Fruit fly (Drosophila melanogaster) whole organism, embryonic: Measurements from ENCODE around the gene in.

Experiments
- CG11247 ChIP-seq: fragments of 200-800 bp; sonication (Bioruptor generic); IDR thresholded peaks from 2 replicates; pipeline ENCODE4 v1.3.6; 2022; ENCODE audit warnings: missing biosample characterization, missing genetic modification characterization
- CG12071 ChIP-seq: fragments of 200-800 bp; sonication (Bioruptor generic); optimal IDR thresholded peaks from 3 replicates; lab custom pipeline; 2018; ENCODE audit warnings: missing biosample characterization, mild to moderate bottlenecking, missing genetic modification characterization
- CG12219 ChIP-seq: fragments of 200-800 bp; sonication (Bioruptor generic); optimal IDR thresholded peaks from 3 replicates; lab custom pipeline; 2018; ENCODE audit warnings: missing biosample characterization, mild to moderate bottlenecking, missing genetic modification characterization
- CG12659 ChIP-seq: fragments of 200-800 bp; sonication (Bioruptor generic); optimal IDR thresholded peaks from 3 replicates; lab custom pipeline; 2017; ENCODE audit warnings: mild to moderate bottlenecking, missing biosample characterization, missing genetic modification reagents, missing genetic modification characterization
- CG15601 ChIP-seq: fragments of 200-800 bp; sonication (Bioruptor generic); optimal IDR thresholded peaks from 3 replicates; lab custom pipeline; 2019; ENCODE audit warnings: missing biosample characterization, mild to moderate bottlenecking, missing genetic modification characterization, moderate library complexity
- CG15696 ChIP-seq: fragments of 200-800 bp; sonication (Bioruptor generic); optimal IDR thresholded peaks from 2 replicates; lab custom pipeline; 2019; ENCODE audit warnings: missing biosample characterization, mild to moderate bottlenecking, missing genetic modification characterization, moderate library complexity
- CG1602 ChIP-seq: fragments of 200-800 bp; sonication (Bioruptor generic); optimal IDR thresholded peaks from 3 replicates; lab custom pipeline; 2016; ENCODE audit warnings: missing biosample characterization, missing genetic modification characterization
- CG17359 ChIP-seq: fragments of 200-800 bp; sonication (Bioruptor generic); optimal IDR thresholded peaks from 3 replicates; lab custom pipeline; 2018; ENCODE audit warnings: missing biosample characterization, mild to moderate bottlenecking, missing genetic modification characterization, moderate library complexity
- CG18619 ChIP-seq: fragments of 200-800 bp; sonication (Bioruptor generic); optimal IDR thresholded peaks from 3 replicates; lab custom pipeline; 2017; ENCODE audit warnings: missing biosample characterization, mild to moderate bottlenecking, missing genetic modification characterization
- CG2120 ChIP-seq: fragments of 200-800 bp; sonication (Bioruptor generic); optimal IDR thresholded peaks from 3 replicates; lab custom pipeline; 2016; ENCODE audit warnings: missing biosample characterization, missing genetic modification characterization
- CG31388 ChIP-seq: fragments of 200-800 bp; sonication (Bioruptor generic); optimal IDR thresholded peaks from 2 replicates; lab custom pipeline; 2016; ENCODE audit warnings: missing biosample characterization, missing genetic modification characterization
- CG34422 ChIP-seq: fragments of 200-800 bp; sonication (Bioruptor generic); IDR thresholded peaks from 3 replicates; pipeline ENCODE4 v1.3.6; 2022; ENCODE audit warnings: missing biosample characterization, missing genetic modification characterization
- CG3726 ChIP-seq: fragments of 200-800 bp; sonication (Bioruptor generic); IDR thresholded peaks from 3 replicates; pipeline ENCODE4, ENCODE4 v1.3.6; 2022; ENCODE audit warnings: missing biosample characterization, missing genetic modification characterization
- CG3847 ChIP-seq: fragments of 200-800 bp; sonication (Bioruptor generic); IDR thresholded peaks from 2 replicates; pipeline ENCODE4 v1.3.6; 2022; ENCODE audit warnings: missing biosample characterization, missing genetic modification characterization
- CG3995 ChIP-seq: fragments of 200-800 bp; sonication (Bioruptor generic); optimal IDR thresholded peaks from 3 replicates; lab custom pipeline; 2016; ENCODE audit warnings: missing biosample characterization, missing genetic modification characterization
- CG4730 ChIP-seq: fragments of 200-800 bp; sonication (Bioruptor generic); IDR thresholded peaks from 2 replicates; pipeline ENCODE4 v1.3.6; 2022; ENCODE audit warnings: missing biosample characterization, missing genetic modification characterization
- CG6689 ChIP-seq: fragments of 200-800 bp; sonication (Bioruptor generic); IDR thresholded peaks from 2 replicates; pipeline ENCODE4 v1.3.6; 2022; ENCODE audit warnings: missing biosample characterization, missing genetic modification characterization
- CG8765 ChIP-seq: fragments of 200-800 bp; sonication (Bioruptor generic); IDR thresholded peaks from 2 replicates; pipeline ENCODE4 v1.3.6; 2022; ENCODE audit warnings: missing biosample characterization, missing genetic modification characterization
- Dad ChIP-seq: fragments of 200-800 bp; sonication (Bioruptor generic); optimal IDR thresholded peaks from 3 replicates; lab custom pipeline; 2016; ENCODE audit warnings: missing biosample characterization, missing genetic modification characterization
- Dip3 ChIP-seq: fragments of 200-800 bp; sonication (Bioruptor generic); optimal IDR thresholded peaks from 3 replicates; lab custom pipeline; 2016; ENCODE audit warnings: missing biosample characterization, missing genetic modification characterization
- E2f2 ChIP-seq: fragments of 200-800 bp; sonication (Bioruptor generic); IDR thresholded peaks from 2 replicates; pipeline ENCODE4 v1.3.6; 2022; ENCODE audit warnings: missing biosample characterization, missing genetic modification characterization
- Ets97D ChIP-seq: fragments of 200-800 bp; sonication (Bioruptor generic); optimal IDR thresholded peaks from 3 replicates; lab custom pipeline; 2016; ENCODE audit warnings: missing biosample characterization, missing genetic modification characterization
- H15 ChIP-seq: fragments of 200-800 bp; sonication (Bioruptor generic); IDR thresholded peaks from 3 replicates; pipeline ENCODE4 v1.3.6; 2022; ENCODE audit warnings: missing biosample characterization, missing genetic modification characterization
- HLHmδ ChIP-seq: fragments of 200-800 bp; sonication (Bioruptor generic); optimal IDR thresholded peaks from 2 replicates; lab custom pipeline; 2018; ENCODE audit warnings: missing biosample characterization, mild to moderate bottlenecking, missing genetic modification characterization, moderate library complexity
- Hey ChIP-seq: fragments of 200-800 bp; sonication (Bioruptor generic); optimal IDR thresholded peaks from 3 replicates; lab custom pipeline; 2018; ENCODE audit warnings: missing biosample characterization, mild to moderate bottlenecking, missing genetic modification characterization
- HmgD ChIP-seq: fragments of 200-800 bp; sonication (Bioruptor generic); optimal IDR thresholded peaks from 3 replicates; lab custom pipeline; 2016; ENCODE audit warnings: missing biosample characterization, missing genetic modification characterization
- Hmr ChIP-seq: fragments of 200-800 bp; sonication (Bioruptor generic); optimal IDR thresholded peaks from 3 replicates; lab custom pipeline; 2017; ENCODE audit warnings: mild to moderate bottlenecking, missing biosample characterization, missing genetic modification reagents, missing genetic modification characterization
- Hr51 ChIP-seq, 2 experiments: fragments of 200-800 bp; sonication (Bioruptor generic); optimal IDR thresholded peaks; 2 replicates in 1 of 2; 3 replicates in 1 of 2; lab custom pipeline; 2016 to 2018; ENCODE audit warnings: missing biosample characterization in 2 of 2, missing genetic modification characterization in 2 of 2, mild to moderate bottlenecking in 1 of 2, moderate library complexity in 1 of 2
- Optix ChIP-seq: fragments of 200-800 bp; sonication (Bioruptor generic); IDR thresholded peaks from 3 replicates; pipeline ENCODE4 v1.3.6; 2022; ENCODE audit warnings: missing biosample characterization, missing genetic modification characterization
- Side ChIP-seq: fragments of 200-800 bp; sonication (Bioruptor generic); optimal IDR thresholded peaks from 2 replicates; lab custom pipeline; 2016; ENCODE audit warnings: missing biosample characterization, missing genetic modification characterization
- Taf1 ChIP-seq: fragments of 200-800 bp; sonication (Bioruptor generic); IDR thresholded peaks from 2 replicates; pipeline ENCODE4 v1.3.6; 2022; ENCODE audit warnings: missing biosample characterization, missing genetic modification characterization
- Trl ChIP-seq, 3 experiments: fragments of >200 bp in 2 of 3; fragments of 200-800 bp in 1 of 3; sonication (Bioruptor generic) in 1 of 3; optimal IDR thresholded peaks; 2 replicates in 1 of 3; 3 replicates in 2 of 3; lab custom pipeline; 2016 to 2017; ENCODE audit warnings: missing biosample characterization in 1 of 3, missing genetic modification characterization in 1 of 3
- Xrp1 ChIP-seq: fragments of 200-800 bp; sonication (Bioruptor generic); IDR thresholded peaks from 2 replicates; pipeline ENCODE4 v1.3.6; 2022; ENCODE audit warnings: missing biosample characterization, missing genetic modification characterization
- ap ChIP-seq: fragments of 200-800 bp; sonication (Bioruptor generic); IDR thresholded peaks from 2 replicates; pipeline ENCODE4 v1.3.6; 2022; ENCODE audit warnings: missing biosample characterization, missing genetic modification characterization
- bab2 ChIP-seq: fragments of 200-800 bp; sonication (Bioruptor generic); optimal IDR thresholded peaks from 2 replicates; lab custom pipeline; 2016; ENCODE audit warnings: missing biosample characterization, missing genetic modification characterization
- bowl ChIP-seq: fragments of 200-800 bp; sonication (Bioruptor generic); IDR thresholded peaks from 2 replicates; pipeline ENCODE4 v1.3.6; 2022; ENCODE audit warnings: missing biosample characterization, missing genetic modification characterization
- bsh ChIP-seq, 2 experiments: fragments of 200-800 bp; sonication (Bioruptor generic); optimal IDR thresholded peaks; 2 replicates each; lab custom pipeline; 2017 to 2018; ENCODE audit warnings: mild to moderate bottlenecking in 2 of 2, missing biosample characterization in 2 of 2, missing genetic modification characterization in 2 of 2, moderate library complexity in 1 of 2
- cad ChIP-seq: fragments of >200 bp; optimal IDR thresholded peaks from 2 replicates; lab custom pipeline; 2017; ENCODE audit warnings: missing biosample characterization, missing genetic modification characterization
- cg ChIP-seq: fragments of 200-800 bp; sonication (Bioruptor generic); optimal IDR thresholded peaks from 3 replicates; lab custom pipeline; 2019; ENCODE audit warnings: missing biosample characterization, mild to moderate bottlenecking, missing genetic modification characterization, moderate library complexity
- chn ChIP-seq: fragments of 200-800 bp; sonication (Bioruptor generic); optimal IDR thresholded peaks from 2 replicates; lab custom pipeline; 2016; ENCODE audit warnings: missing biosample characterization, missing genetic modification characterization
- gce ChIP-seq: fragments of 200-800 bp; sonication (Bioruptor generic); IDR thresholded peaks from 3 replicates; pipeline ENCODE4 v1.3.6; 2022; ENCODE audit warnings: missing biosample characterization, missing genetic modification characterization
- grn ChIP-seq: fragments of 200-800 bp; sonication (Bioruptor generic); optimal IDR thresholded peaks from 3 replicates; lab custom pipeline; 2017; ENCODE audit warnings: missing biosample characterization, missing genetic modification characterization
- hkb ChIP-seq, 2 experiments: fragments of 200-800 bp in 1 of 2; fragments of >200 bp in 1 of 2; sonication (Bioruptor generic) in 1 of 2; IDR thresholded peaks in 1 of 2; optimal IDR thresholded peaks in 1 of 2; 2 replicates each; pipeline versions ENCODE4 v1.3.6 to Lab custom; 2017 to 2022; ENCODE audit warnings: missing biosample characterization in 1 of 2, missing genetic modification characterization in 1 of 2
- insv ChIP-seq, 2 experiments: fragments of 200-800 bp; sonication (Bioruptor generic); optimal IDR thresholded peaks; 3 replicates each; lab custom pipeline; 2016 to 2018; ENCODE audit warnings: missing biosample characterization in 2 of 2, missing genetic modification characterization in 2 of 2
- kni ChIP-seq: fragments of 200-800 bp; sonication (Bioruptor generic); optimal IDR thresholded peaks from 3 replicates; lab custom pipeline; 2017; ENCODE audit warnings: mild to moderate bottlenecking, missing biosample characterization, missing genetic modification reagents, missing genetic modification characterization
- lmd ChIP-seq: fragments of 200-800 bp; sonication (Bioruptor generic); IDR thresholded peaks from 2 replicates; pipeline ENCODE4 v1.3.6; 2022; ENCODE audit warnings: missing biosample characterization, missing genetic modification characterization
- pnt ChIP-seq: fragments of 200-800 bp; sonication (Bioruptor generic); optimal IDR thresholded peaks from 3 replicates; lab custom pipeline; 2016; ENCODE audit warnings: missing biosample characterization, missing genetic modification characterization
- sd ChIP-seq: fragments of 200-800 bp; sonication (Bioruptor generic); optimal IDR thresholded peaks from 3 replicates; lab custom pipeline; 2018; ENCODE audit warnings: missing biosample characterization, mild to moderate bottlenecking, missing genetic modification characterization, moderate library complexity
- sens-2 ChIP-seq: fragments of 200-800 bp; sonication (Bioruptor generic); IDR thresholded peaks from 2 replicates; pipeline ENCODE4 v1.3.6; 2022; ENCODE audit warnings: missing biosample characterization, missing genetic modification characterization

Gene in

dm6 chr3L:20401026-20401912 lies 34.3 kb downstream of the in start, which contains the start of gene trbl (continued):
- TF ChIP-seq CG3726 (GFP tag; lab: Robert Waterston, UW): no peak
- peak; percentile 4 for TF ChIP-seq CG3995 (GFP tag; lab: Kevin White, UChicago)
- TF ChIP-seq Ets97D (GFP tag; lab: Kevin White, UChicago): peak; percentile 26
- TF ChIP-seq sens-2 (GFP tag; lab: Robert Waterston, UW): no peak
- TF ChIP-seq CG6689 (GFP tag; lab: Robert Waterston, UW): no peak
- no peak for TF ChIP-seq ap
- TF ChIP-seq bsh (GFP tag; optimal IDR thresholded peaks at IDR 0.05; lab: Kevin White, UChicago): no peak
- no peak for TF ChIP-seq CG3847 (GFP tag; lab: Robert Waterston, UW)
- no peak for TF ChIP-seq Xrp1 (GFP tag; lab: Robert Waterston, UW)
- TF ChIP-seq bab2 (GFP tag; lab: Kevin White, UChicago): no peak
- no peak for TF ChIP-seq CG15696 (tag; lab: Kevin White, UChicago)
- TF ChIP-seq CG18619 (GFP tag; lab: Kevin White, UChicago): no peak
- TF ChIP-seq insv (GFP tag; optimal IDR thresholded peaks at IDR 0.05; lab: Kevin White, UChicago): peak in 1 of 2 experiments; percentile 72
- no peak for TF ChIP-seq bowl (GFP tag; lab: Robert Waterston, UW)
- TF ChIP-seq Dad (GFP tag; lab: Kevin White, UChicago): no peak
- TF ChIP-seq grn (GFP tag; lab: Kevin White, UChicago): no peak
- TF ChIP-seq pnt: no peak
- TF ChIP-seq Dip3 (GFP tag; lab: Kevin White, UChicago): no peak
- peak in 1 of 2 experiments; percentile 25 for TF ChIP-seq Hr51 (GFP tag; optimal IDR thresholded peaks at IDR 0.05; lab: Kevin White, UChicago)
- TF ChIP-seq CG4730: no peak
- TF ChIP-seq CG12071 (GFP tag; lab: Kevin White, UChicago): peak; percentile 58
- peak; percentile 81 for TF ChIP-seq kni (GFP tag; lab: Kevin White, UChicago)
- peak; percentile 97 to 98 for TF ChIP-seq Trl (optimal IDR thresholded peaks at IDR 0.05; lab: Kevin White, UChicago)
- TF ChIP-seq Trl (GFP tag; optimal IDR thresholded peaks at IDR 0.05; lab: Kevin White, UChicago): peak; percentile 80
- peak; percentile 22 for TF ChIP-seq CG12659
- no peak for TF ChIP-seq Hey (tag; lab: Kevin White, UChicago)
- TF ChIP-seq CG11247 (GFP tag; lab: Robert Waterston, UW): no peak
- TF ChIP-seq CG1602 (GFP tag; lab: Kevin White, UChicago): no peak
- TF ChIP-seq hkb (optimal IDR thresholded peaks at IDR 0.05; lab: Kevin White, UChicago): no peak
- TF ChIP-seq hkb (GFP tag; IDR thresholded peaks at IDR 0.05; lab: Robert Waterston, UW): peak; percentile 77
- peak; percentile 21 for TF ChIP-seq Side (GFP tag; lab: Kevin White, UChicago)
- TF ChIP-seq cad (GFP tag; lab: Kevin White, UChicago): no peak
- no peak for TF ChIP-seq Optix (GFP tag; lab: Robert Waterston, UW)
- TF ChIP-seq CG17359 (tag; lab: Kevin White, UChicago): no peak
- TF ChIP-seq CG12219 (GFP tag; lab: Kevin White, UChicago): peak; percentile 18
- peak; percentile 58 for TF ChIP-seq HmgD
- TF ChIP-seq H15: no peak
- TF ChIP-seq CG15601: no peak
- no peak for TF ChIP-seq CG2120 (GFP tag; lab: Kevin White, UChicago)
- no peak for TF ChIP-seq Taf1 (GFP tag; lab: Robert Waterston, UW)
- TF ChIP-seq Hmr (GFP tag; lab: Kevin White, UChicago): peak; percentile 59
- no peak for TF ChIP-seq lmd (GFP tag; lab: Robert Waterston, UW)
- TF ChIP-seq CG34422 (GFP tag; lab: Robert Waterston, UW): no peak
- no peak for TF ChIP-seq chn (GFP tag; lab: Kevin White, UChicago)
- TF ChIP-seq CG31388 (GFP tag; lab: Kevin White, UChicago): no peak
- TF ChIP-seq cg: peak; percentile 38
- peak; percentile 60 for TF ChIP-seq HLHmδ
- TF ChIP-seq gce (GFP tag; lab: Robert Waterston, UW): no peak
- TF ChIP-seq CG8765: no peak
- TF ChIP-seq sd (tag; lab: Kevin White, UChicago): peak; percentile 99
- peak; percentile 60 for TF ChIP-seq E2f2
